Worm (Caenorhabditis elegans): ENCODE results near the gene clec-55.

- TF ChIP-seq pqm-1 (tag; optimal IDR thresholded peaks at IDR 0.05) (no peak), unc-62 (GFP tag; optimal IDR thresholded peaks at IDR 0.05 in 1 of 2) (no peak), unc-62 (tag; optimal IDR thresholded peaks at IDR 0.05) (no peak), zag-1 (tag; optimal IDR thresholded peaks at IDR 0.05) (no peak), R02D3.7 (tag; optimal IDR thresholded peaks at IDR 0.05) (no peak), ama-1 (optimal IDR thresholded peaks at IDR 0.05) (no peak), daf-19 (GFP tag; conservative IDR thresholded peaks at IDR 0.05) (no peak), spr-1 (tag; optimal IDR thresholded peaks at IDR 0.05) (no peak), dpl-1 (GFP tag; optimal IDR thresholded peaks at IDR 0.05) (no peak), ceh-82 (tag; optimal IDR thresholded peaks at IDR 0.05) (no peak), nhr-11 (tag; optimal IDR thresholded peaks at IDR 0.05) (no peak), spr-3 (GFP tag; optimal IDR thresholded peaks at IDR 0.05) (no peak)
These were observed 2.9 kb downstream of the clec-55 start, which contains the start of gene R02D5.10 for ce11 chrV:14481987-14482386.

Measured in whole organism, L4 larva.